Fruit fly (Drosophila melanogaster): ENCODE data around the gene zfh1.

The zfh1 gene

dm6 chr3R:30806490-30807195 lies 40.9 kb downstream of the zfh1 start, which contains the start of the genes wts and dj-1beta (continued):
- TF ChIP-seq vvl (GFP tag; IDR thresholded peaks at IDR 0.05) (peak; percentile 55), fd3F (GFP tag; optimal IDR thresholded peaks at IDR 0.05) (no peak), CG2202 (tag; optimal IDR thresholded peaks at IDR 0.05) (no peak), Jarid2 (GFP tag; optimal IDR thresholded peaks at IDR 0.05) (no peak), z (GFP tag; IDR thresholded peaks at IDR 0.05) (no peak), CG7928 (GFP tag; optimal IDR thresholded peaks at IDR 0.05) (no peak), CG18764 (GFP tag; optimal IDR thresholded peaks at IDR 0.05) (no peak), lab (GFP tag; optimal IDR thresholded peaks at IDR 0.05) (no peak), fd96Cb (tag; optimal IDR thresholded peaks at IDR 0.05) (no peak), CG3281 (GFP tag; optimal IDR thresholded peaks at IDR 0.05) (no peak), NC2β (GFP tag; optimal IDR thresholded peaks at IDR 0.05) (no peak), Med (GFP tag) (peak; percentile 87), chinmo (GFP tag; IDR thresholded peaks at IDR 0.05; ENCODE audit: partially characterized antibody) (peak; percentile 73; the same call in 3 of the 4 replicates), mld (GFP tag; IDR thresholded peaks at IDR 0.05; ENCODE audit: partially characterized antibody) (peak; percentile 88), Xbp1 (GFP tag; optimal IDR thresholded peaks at IDR 0.05) (no peak), CG3407 (GFP tag; optimal IDR thresholded peaks at IDR 0.05) (no peak), pho (GFP tag; optimal IDR thresholded peaks at IDR 0.05) (peak; percentile 2), CG10959 (GFP tag; IDR thresholded peaks at IDR 0.05) (no peak), Drgx (GFP tag; IDR thresholded peaks at IDR 0.05) (no peak), CG15601 (tag; optimal IDR thresholded peaks at IDR 0.05) (peak; percentile 2), CG17802 (tag; optimal IDR thresholded peaks at IDR 0.05) (no peak), ato (GFP tag; IDR thresholded peaks at IDR 0.05; ENCODE audit: partially characterized antibody) (peak; percentile 92), trh (GFP tag; optimal IDR thresholded peaks at IDR 0.05) (no peak), unc-4 (GFP tag; IDR thresholded peaks at IDR 0.05; ENCODE audit: partially characterized antibody) (peak; percentile 86), CG8290 (GFP tag; optimal IDR thresholded peaks at IDR 0.05) (peak; percentile 84), CG8290 (tag; optimal IDR thresholded peaks at IDR 0.05) (peak in 1 of 2 experiments; percentile 89), Spps (tag; optimal IDR thresholded peaks at IDR 0.05) (no peak), pan (optimal IDR thresholded peaks at IDR 0.05) (no peak), pan (GFP tag; optimal IDR thresholded peaks at IDR 0.05 in 1 of 2, IDR thresholded peaks at IDR 0.05 in 1 of 2) (no peak), vnd (GFP tag; IDR thresholded peaks at IDR 0.05; ENCODE audit: partially characterized antibody) (peak; percentile 84), hb (GFP tag; IDR thresholded peaks at IDR 0.05; ENCODE audit: partially characterized antibody) (peak; percentile 94), pfk (GFP tag; optimal IDR thresholded peaks at IDR 0.05) (no peak), bab2 (GFP tag; optimal IDR thresholded peaks at IDR 0.05) (no peak), ac (GFP tag; optimal IDR thresholded peaks at IDR 0.05) (no peak), CG30431 (GFP tag; optimal IDR thresholded peaks at IDR 0.05) (no peak), CG2116 (GFP tag; optimal IDR thresholded peaks at IDR 0.05) (peak; percentile 92), Usf (GFP tag; optimal IDR thresholded peaks at IDR 0.05) (no peak), br (optimal IDR thresholded peaks at IDR 0.05) (no peak), Neu2 (GFP tag; optimal IDR thresholded peaks at IDR 0.05; ENCODE audit: borderline replicate concordance) (no peak), H2.0 (GFP tag; IDR thresholded peaks at IDR 0.05) (no peak), repo (GFP tag; optimal IDR thresholded peaks at IDR 0.05) (no peak), CG10979 (tag; optimal IDR thresholded peaks at IDR 0.05) (no peak), ind (GFP tag; optimal IDR thresholded peaks at IDR 0.05) (no peak), HLH4C (GFP tag; IDR thresholded peaks at IDR 0.05; ENCODE audit: partially characterized antibody) (peak; percentile 93), CG2889 (GFP tag; IDR thresholded peaks at IDR 0.05) (no peak), abd-A (tag; optimal IDR thresholded peaks at IDR 0.05) (no peak), CG16863 (GFP tag; optimal IDR thresholded peaks at IDR 0.05) (no peak), ara (GFP tag; IDR thresholded peaks at IDR 0.05) (no peak), Opbp (GFP tag; IDR thresholded peaks at IDR 0.05; ENCODE audit: partially characterized antibody) (peak; percentile 94), aop (GFP tag; IDR thresholded peaks at IDR 0.05) (no peak), yki (optimal IDR thresholded peaks at IDR 0.05) (no peak)
